Fruit fly (Drosophila melanogaster) whole organism, prepupa: ENCODE data around the gene CG11369.
A peak's percentile ranks its signal among the peaks of the same experiment; 100 is the strongest.

Source experiments
- Blimp-1 ChIP-seq: fragments of 200-800 bp; sonication (Bioruptor generic); optimal IDR thresholded peaks from 3 replicates; lab custom pipeline; 2017; ENCODE audit warnings: missing biosample characterization, missing genetic modification characterization, mild to moderate bottlenecking, moderate library complexity, missing genetic modification reagents
- CG10631 ChIP-seq: fragments of 200-800 bp; sonication (Bioruptor generic); optimal IDR thresholded peaks from 2 replicates; lab custom pipeline; 2016; ENCODE audit warnings: missing biosample characterization, missing genetic modification characterization
- CG10669 ChIP-seq: fragments of 200-800 bp; sonication (Bioruptor generic); optimal IDR thresholded peaks from 3 replicates; lab custom pipeline; 2018; ENCODE audit warnings: missing biosample characterization, mild to moderate bottlenecking, missing genetic modification characterization, moderate library complexity
- CG11294 ChIP-seq: fragments of 200-800 bp; sonication (Bioruptor generic); IDR thresholded peaks from 2 replicates; pipeline ENCODE4 v1.3.6; 2022; ENCODE audit warnings: missing biosample characterization, missing genetic modification characterization
- CG11762 ChIP-seq: fragments of 200-800 bp; sonication (Bioruptor generic); optimal IDR thresholded peaks from 3 replicates; lab custom pipeline; 2016; ENCODE audit warnings: missing biosample characterization, missing genetic modification characterization; ENCODE audit not compliant: insufficient read depth
- CG11902 ChIP-seq: fragments of 200-800 bp; sonication (Bioruptor generic); optimal IDR thresholded peaks from 3 replicates; lab custom pipeline; 2016; ENCODE audit warnings: missing biosample characterization, missing genetic modification characterization
- CG15336 ChIP-seq: fragments of 200-800 bp; sonication (Bioruptor generic); IDR thresholded peaks from 2 replicates; pipeline ENCODE4 v1.3.6; 2022; ENCODE audit warnings: missing biosample characterization, missing genetic modification characterization
- CG3032 ChIP-seq: fragments of 200-800 bp; optimal IDR thresholded peaks from 2 replicates; lab custom pipeline; 2019; ENCODE audit warnings: missing biosample characterization, mild to moderate bottlenecking, missing genetic modification characterization, moderate library complexity
- CG31627 ChIP-seq: fragments of 200-800 bp; sonication (Bioruptor generic); optimal IDR thresholded peaks from 3 replicates; lab custom pipeline; 2016; ENCODE audit warnings: missing biosample characterization, missing genetic modification characterization
- CG32006 ChIP-seq: fragments of 200-800 bp; sonication (Bioruptor generic); optimal IDR thresholded peaks from 3 replicates; lab custom pipeline; 2017; ENCODE audit warnings: missing biosample characterization, mild to moderate bottlenecking, missing genetic modification characterization
- CG3919 ChIP-seq: fragments of 200-800 bp; sonication (Bioruptor generic); optimal IDR thresholded peaks from 3 replicates; lab custom pipeline; 2016; ENCODE audit warnings: missing biosample characterization, missing genetic modification characterization
- CG4318 ChIP-seq: fragments of 200-800 bp; sonication (Bioruptor generic); optimal IDR thresholded peaks from 3 replicates; lab custom pipeline; 2017; ENCODE audit warnings: missing biosample characterization, mild to moderate bottlenecking, missing genetic modification characterization
- CG6163 ChIP-seq: fragments of 200-800 bp; sonication (Bioruptor generic); IDR thresholded peaks from 3 replicates; pipeline ENCODE4 v1.3.6; 2022; ENCODE audit warnings: missing biosample characterization, missing genetic modification characterization
- CG6792 ChIP-seq: fragments of 200-800 bp; sonication (Bioruptor generic); optimal IDR thresholded peaks from 3 replicates; lab custom pipeline; 2016; ENCODE audit warnings: missing biosample characterization, missing genetic modification characterization
- CG6808 ChIP-seq: fragments of 200-800 bp; sonication (Bioruptor generic); optimal IDR thresholded peaks from 3 replicates; lab custom pipeline; 2017; ENCODE audit warnings: missing biosample characterization, missing genetic modification characterization, mild to moderate bottlenecking, moderate library complexity, missing genetic modification reagents
- CG8119 ChIP-seq: fragments of 200-800 bp; sonication (Bioruptor generic); IDR thresholded peaks from 3 replicates; pipeline ENCODE4 v1.3.6; 2022; ENCODE audit warnings: missing biosample characterization, missing genetic modification characterization
- CG8632 ChIP-seq: fragments of 200-800 bp; sonication (Bioruptor generic); optimal IDR thresholded peaks from 3 replicates; lab custom pipeline; 2016; ENCODE audit warnings: missing biosample characterization, missing genetic modification characterization
- CG9139 ChIP-seq: fragments of 200-800 bp; sonication (Bioruptor generic); optimal IDR thresholded peaks from 3 replicates; lab custom pipeline; 2017; ENCODE audit warnings: missing biosample characterization, mild to moderate bottlenecking, missing genetic modification characterization
- Eip78C ChIP-seq: fragments of 200-800 bp; sonication (Bioruptor generic); peaks from one replicate; lab custom pipeline; 2016; ENCODE audit warnings: missing biosample characterization, missing genetic modification characterization
- Eip93F ChIP-seq: fragments of 200-800 bp; sonication (Bioruptor generic); optimal IDR thresholded peaks from 2 replicates; lab custom pipeline; 2016; ENCODE audit warnings: missing biosample characterization, mild to moderate bottlenecking, missing genetic modification characterization
- Ets21C ChIP-seq: fragments of 200-800 bp; sonication (Bioruptor generic); optimal IDR thresholded peaks from 3 replicates; lab custom pipeline; 2016; ENCODE audit warnings: missing biosample characterization, missing genetic modification characterization
- Ets96B ChIP-seq: fragments of 200-800 bp; optimal IDR thresholded peaks from 2 replicates; lab custom pipeline; 2019; ENCODE audit warnings: missing biosample characterization, mild to moderate bottlenecking, missing genetic modification characterization, moderate library complexity
- Gug ChIP-seq: fragments of 200-800 bp; sonication (Bioruptor generic); IDR thresholded peaks from 2 replicates; pipeline ENCODE4 v1.3.6; 2022; ENCODE audit warnings: missing biosample characterization, missing genetic modification characterization
- Hr38 ChIP-seq: sonication (Bioruptor generic); optimal IDR thresholded peaks from 2 replicates; lab custom pipeline; 2016; ENCODE audit warnings: missing biosample characterization, missing genetic modification characterization
- Hr39 ChIP-seq: fragments of 200-800 bp; sonication (Bioruptor generic); optimal IDR thresholded peaks from 2 replicates; lab custom pipeline; 2016; ENCODE audit warnings: missing biosample characterization, missing genetic modification characterization
- Hr4 ChIP-seq: fragments of 200-800 bp; sonication (Bioruptor generic); optimal IDR thresholded peaks from 3 replicates; lab custom pipeline; 2016; ENCODE audit warnings: missing biosample characterization, missing genetic modification characterization
- Lpt ChIP-seq: fragments of 200-800 bp; sonication (Bioruptor generic); optimal IDR thresholded peaks from 3 replicates; lab custom pipeline; 2016; ENCODE audit warnings: missing biosample characterization, missing genetic modification characterization
- OdsH ChIP-seq: fragments of 200-800 bp; sonication (Bioruptor generic); optimal IDR thresholded peaks from 3 replicates; lab custom pipeline; 2016; ENCODE audit warnings: missing biosample characterization, missing genetic modification characterization
- Smox ChIP-seq: fragments of 200-800 bp; sonication (Bioruptor generic); optimal IDR thresholded peaks from 3 replicates; lab custom pipeline; 2016; ENCODE audit warnings: missing biosample characterization, missing genetic modification characterization
- Sox102F ChIP-seq: fragments of 200-800 bp; sonication (Bioruptor generic); optimal IDR thresholded peaks from 2 replicates; lab custom pipeline; 2016; ENCODE audit warnings: missing biosample characterization, mild to moderate bottlenecking, missing genetic modification characterization
- Sox14 ChIP-seq: fragments of 200-800 bp; sonication (Bioruptor generic); optimal IDR thresholded peaks from 3 replicates; lab custom pipeline; 2016; ENCODE audit warnings: missing biosample characterization, missing genetic modification characterization
- Sox15 ChIP-seq: fragments of 200-800 bp; sonication (Bioruptor generic); optimal IDR thresholded peaks from 3 replicates; lab custom pipeline; 2016; ENCODE audit warnings: missing biosample characterization, missing genetic modification characterization
- cyc ChIP-seq: fragments of 200-800 bp; sonication (Bioruptor generic); optimal IDR thresholded peaks from 3 replicates; lab custom pipeline; 2016; ENCODE audit warnings: missing biosample characterization, missing genetic modification characterization
- dac ChIP-seq: fragments of 200-800 bp; sonication (Bioruptor generic); optimal IDR thresholded peaks from 2 replicates; lab custom pipeline; 2017; ENCODE audit warnings: missing biosample characterization, mild to moderate bottlenecking, missing genetic modification characterization
- dsx ChIP-seq: fragments of 200-800 bp; optimal IDR thresholded peaks from 3 replicates; lab custom pipeline; 2019; ENCODE audit warnings: missing biosample characterization, mild to moderate bottlenecking, missing genetic modification characterization, moderate library complexity; ENCODE audit not compliant: poor library complexity, severe bottlenecking
- eg ChIP-seq: fragments of 200-800 bp; sonication (Bioruptor generic); IDR thresholded peaks from 3 replicates; pipeline ENCODE4 v1.3.6; 2022; ENCODE audit warnings: missing biosample characterization, missing genetic modification characterization
- esn ChIP-seq: fragments of 200-800 bp; sonication (Bioruptor generic); optimal IDR thresholded peaks from 2 replicates; lab custom pipeline; 2016; ENCODE audit warnings: missing biosample characterization, mild to moderate bottlenecking, missing genetic modification characterization, moderate library complexity
- fd59A ChIP-seq: fragments of 200-800 bp; sonication (Bioruptor generic); optimal IDR thresholded peaks from 2 replicates; lab custom pipeline; 2017; ENCODE audit warnings: missing biosample characterization, mild to moderate bottlenecking, missing genetic modification characterization, missing genetic modification reagents
- lz ChIP-seq: fragments of 200-800 bp; sonication (Bioruptor generic); optimal IDR thresholded peaks from 3 replicates; lab custom pipeline; 2016; ENCODE audit warnings: missing biosample characterization, missing genetic modification characterization
- pdm3 ChIP-seq: fragments of 200-800 bp; sonication (Bioruptor generic); optimal IDR thresholded peaks from 3 replicates; lab custom pipeline; 2016; ENCODE audit warnings: missing biosample characterization, missing genetic modification characterization
- salr ChIP-seq, 2 experiments: fragments of 200-800 bp; sonication (Bioruptor generic); optimal IDR thresholded peaks; 3 replicates each; lab custom pipeline; 2016 to 2018; ENCODE audit warnings: missing biosample characterization in 2 of 2, missing genetic modification characterization in 2 of 2, mild to moderate bottlenecking in 1 of 2
- spab ChIP-seq: fragments of 200-800 bp; sonication (Bioruptor generic); optimal IDR thresholded peaks from 2 replicates; lab custom pipeline; 2017; ENCODE audit warnings: missing biosample characterization, mild to moderate bottlenecking, missing genetic modification characterization, missing genetic modification reagents
- ss ChIP-seq, 2 experiments: fragments of 200-800 bp; sonication (Bioruptor generic); optimal IDR thresholded peaks; 2 replicates in 1 of 2; 3 replicates in 1 of 2; lab custom pipeline; 2017 to 2018; ENCODE audit warnings: mild to moderate bottlenecking in 2 of 2, missing biosample characterization in 2 of 2, missing genetic modification characterization in 2 of 2, moderate library complexity in 1 of 2
- svp ChIP-seq: fragments of 200-800 bp; sonication (Bioruptor generic); peaks from one replicate; lab custom pipeline; 2016; ENCODE audit warnings: missing biosample characterization, missing genetic modification characterization
- topi ChIP-seq: fragments of 200-800 bp; sonication (Bioruptor generic); optimal IDR thresholded peaks from 3 replicates; lab custom pipeline; 2016; ENCODE audit warnings: missing biosample characterization, missing genetic modification characterization

The CG11369 gene

dm6 chrX:7543891-7544290 is 30.2 kb upstream of the CG11369 start (continued):
- peak; percentile 55 for TF ChIP-seq Sox102F
- peak; percentile 71 for TF ChIP-seq topi (GFP tag; lab: Kevin White, UChicago)
- no peak for TF ChIP-seq CG11294 (GFP tag; lab: Robert Waterston, UW)
- TF ChIP-seq dsx (GFP tag; lab: Kevin White, UChicago): peak; percentile 40
- peak; percentile 43 for TF ChIP-seq CG11762 (GFP tag; lab: Kevin White, UChicago)
- TF ChIP-seq CG6792 (GFP tag; lab: Kevin White, UChicago): peak; percentile 56
- peak; percentile 92 for TF ChIP-seq Eip78C (GFP tag; lab: Kevin White, UChicago)
- peak; percentile 62 for TF ChIP-seq CG3032 (tag; lab: Kevin White, UChicago)
- peak; percentile 57 for TF ChIP-seq cyc (GFP tag; lab: Kevin White, UChicago)
- peak; percentile 73 for TF ChIP-seq Sox14
- peak; percentile 50; the same call in 1 of the 2 replicates for TF ChIP-seq Gug (GFP tag; lab: Robert Waterston, UW)
- peak; percentile 3 for TF ChIP-seq Sox15 (GFP tag; lab: Kevin White, UChicago)
- peak; percentile 75 for TF ChIP-seq svp (GFP tag; lab: Kevin White, UChicago)
- peak; percentile 79 for TF ChIP-seq CG10631 (GFP tag; lab: Kevin White, UChicago)
- TF ChIP-seq Smox (GFP tag; lab: Kevin White, UChicago): peak; percentile 46
- TF ChIP-seq Lpt (GFP tag; lab: Kevin White, UChicago): peak; percentile 9
- peak; percentile 74; the same call in 2 of the 3 replicates for TF ChIP-seq CG6163
- TF ChIP-seq fd59A: peak; percentile 72
- TF ChIP-seq Hr38 (GFP tag; lab: Kevin White, UChicago): no peak
- peak; percentile 19 for TF ChIP-seq Ets21C (GFP tag; lab: Kevin White, UChicago)
- peak; percentile 74 for TF ChIP-seq Ets96B
- TF ChIP-seq Eip93F (GFP tag; lab: Kevin White, UChicago): no peak
- TF ChIP-seq CG10669: peak; percentile 69
- TF ChIP-seq CG8119 (GFP tag; lab: Robert Waterston, UW): peak; percentile 64
- peak; percentile 48 for TF ChIP-seq CG4318 (GFP tag; lab: Kevin White, UChicago)
- peak; percentile 73 for TF ChIP-seq CG3919 (GFP tag; lab: Kevin White, UChicago)
- no peak for TF ChIP-seq Blimp-1
- TF ChIP-seq, all 60 proteins: peak for 51

- TF ChIP-seq CG10631 (GFP tag; lab: Kevin White, UChicago) (peak; percentile 44), dac (GFP tag; lab: Kevin White, UChicago) (no peak), Hr4 (GFP tag; lab: Kevin White, UChicago) (no peak), Blimp-1 (no peak), cyc (GFP tag; lab: Kevin White, UChicago) (no peak), Hr38 (GFP tag; lab: Kevin White, UChicago) (no peak), CG8632 (GFP tag; lab: Kevin White, UChicago) (no peak), pdm3 (GFP tag; lab: Kevin White, UChicago) (peak; percentile 46), fd59A (peak; percentile 38), CG9139 (GFP tag; lab: Kevin White, UChicago) (no peak), CG11902 (no peak), esn (GFP tag; lab: Kevin White, UChicago) (peak; percentile 2), dsx (GFP tag; lab: Kevin White, UChicago) (peak; percentile 21), Gug (GFP tag; lab: Robert Waterston, UW) (peak; percentile 29; the same call in 1 of the 2 replicates), CG10669 (peak; percentile 43), OdsH (GFP tag; lab: Kevin White, UChicago) (peak; percentile 24), salr (GFP tag; optimal IDR thresholded peaks at IDR 0.05; lab: Kevin White, UChicago) (peak in 1 of 2 experiments; percentile 4), Ets96B (peak; percentile 48), topi (GFP tag; lab: Kevin White, UChicago) (peak; percentile 20), Eip93F (GFP tag; lab: Kevin White, UChicago) (no peak), CG6808 (GFP tag; lab: Kevin White, UChicago) (peak; percentile 29), lz (peak; percentile 15), CG32006 (GFP tag; lab: Kevin White, UChicago) (peak; percentile 44), Hr39 (GFP tag; lab: Kevin White, UChicago) (peak; percentile 8), Sox102F (no peak), ss (GFP tag; optimal IDR thresholded peaks at IDR 0.05; lab: Kevin White, UChicago) (no peak), CG15336 (peak; percentile 40; the same call in 1 of the 2 replicates), Lpt (GFP tag; lab: Kevin White, UChicago) (no peak), CG3032 (tag; lab: Kevin White, UChicago) (peak; percentile 62), CG11762 (GFP tag; lab: Kevin White, UChicago) (no peak), CG31627 (GFP tag; lab: Kevin White, UChicago) (no peak), eg (0 out of 3 replicates have a peak, but pooled peaks have one; percentile 34), CG3919 (GFP tag; lab: Kevin White, UChicago) (peak; percentile 47), svp (GFP tag; lab: Kevin White, UChicago) (peak; percentile 22), Sox14 (no peak), CG6792 (GFP tag; lab: Kevin White, UChicago) (peak; percentile 0), Sox15 (GFP tag; lab: Kevin White, UChicago) (no peak), CG4318 (GFP tag; lab: Kevin White, UChicago) (no peak), spab (GFP tag; lab: Kevin White, UChicago) (no peak)
Observed at dm6 chrX:7546362-7546761, 27.7 kb upstream of the CG11369 start.
